Worm (Caenorhabditis elegans): ENCODE measurements around the gene sri-62.

sri-62 gene

DNA sequence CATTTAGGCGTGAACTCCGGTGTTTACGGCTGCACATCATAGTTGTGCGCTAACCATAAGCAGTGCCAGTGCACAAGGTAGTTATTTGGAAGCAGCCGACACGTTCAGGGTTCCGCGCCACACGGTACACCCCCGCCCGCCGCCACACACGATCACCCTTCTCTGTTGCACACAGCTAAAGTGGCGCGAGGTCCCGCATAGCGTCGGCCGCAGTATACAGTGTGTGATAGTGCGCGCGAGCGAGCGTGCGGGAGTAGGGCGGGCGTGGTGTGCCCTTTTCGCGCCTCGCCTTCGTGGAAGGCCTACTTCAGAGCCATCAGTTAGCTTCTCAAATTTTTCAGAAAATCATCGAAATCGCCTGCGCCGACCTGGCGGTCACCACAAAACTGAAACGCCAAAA lies 38.7 kb upstream of the sri-62 start:
- TF ChIP-seq ceh-31 (tag; optimal IDR thresholded peaks at IDR 0.05), result no peak
- peak; percentile 9 for TF ChIP-seq dmd-4 (tag; optimal IDR thresholded peaks at IDR 0.05; ENCODE audit: borderline replicate concordance)
- TF ChIP-seq ref-2 (tag; optimal IDR thresholded peaks at IDR 0.05), result peak; percentile 4
- no peak for TF ChIP-seq rnt-1 (tag; optimal IDR thresholded peaks at IDR 0.05)
- TF ChIP-seq hlh-6 (tag; optimal IDR thresholded peaks at IDR 0.05), result peak; percentile 37

ce11 chrII:2736156-2736728 lies 38.0 kb upstream of the sri-62 start, which contains the start of gene T05A8.8:
TSS of gene T05A8.8 (plus strand) at chrII:2736678.
- no peak for TF ChIP-seq ceh-45 (GFP tag; IDR thresholded peaks at IDR 0.05)
- TF ChIP-seq ceh-9 (tag; optimal IDR thresholded peaks at IDR 0.05), result no peak
- no peak for TF ChIP-seq lin-11 (tag; optimal IDR thresholded peaks at IDR 0.05)
- TF ChIP-seq ceh-14 (tag; optimal IDR thresholded peaks at IDR 0.05), result no peak
- TF ChIP-seq hlh-30 (tag; optimal IDR thresholded peaks at IDR 0.05; ENCODE audit: insufficient read depth), result no peak
- no peak for TF ChIP-seq dve-1 (tag; optimal IDR thresholded peaks at IDR 0.05)
- no peak for TF ChIP-seq npax-4 (tag; optimal IDR thresholded peaks at IDR 0.05)
- TF ChIP-seq unc-86 (tag; optimal IDR thresholded peaks at IDR 0.05), result no peak
- TF ChIP-seq eyg-1 (tag; optimal IDR thresholded peaks at IDR 0.05), result no peak
- no peak for TF ChIP-seq ref-2 (tag; optimal IDR thresholded peaks at IDR 0.05)
- TF ChIP-seq fax-1 (tag; optimal IDR thresholded peaks at IDR 0.05), result no peak
- TF ChIP-seq K02D7.2 (tag; optimal IDR thresholded peaks at IDR 0.05), result no peak
- no peak for TF ChIP-seq F13H6.1 (tag; optimal IDR thresholded peaks at IDR 0.05)
- no peak for TF ChIP-seq rnt-1 (tag; optimal IDR thresholded peaks at IDR 0.05)

DNA sequence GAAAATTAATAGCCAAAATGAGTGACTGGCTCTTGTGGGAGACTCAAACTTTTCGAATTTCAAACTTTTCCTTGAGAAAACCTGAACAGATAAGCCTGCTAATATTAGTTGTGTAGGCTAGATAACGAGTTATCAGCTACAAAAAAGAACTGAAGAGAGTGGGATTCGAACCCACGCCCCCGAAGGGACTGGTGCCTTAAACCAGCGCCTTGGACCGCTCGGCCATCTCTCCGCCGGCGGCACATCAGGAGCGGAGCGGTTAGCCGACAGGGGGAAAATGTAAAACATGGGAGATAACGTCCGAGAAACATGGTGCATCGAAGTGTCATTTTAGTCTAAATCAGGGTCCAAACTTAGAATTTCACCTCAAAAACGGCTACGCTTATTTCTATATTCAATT lies 37.4 kb upstream of the sri-62 start:
- TF ChIP-seq dve-1 (tag; optimal IDR thresholded peaks at IDR 0.05) (no peak), K09A11.1 (tag; optimal IDR thresholded peaks at IDR 0.05; ENCODE audit: insufficient read depth) (no peak), ama-1 (optimal IDR thresholded peaks at IDR 0.05) (no peak), ceh-30 (tag; optimal IDR thresholded peaks at IDR 0.05) (no peak), hlh-30 (tag; optimal IDR thresholded peaks at IDR 0.05; ENCODE audit: insufficient read depth) (no peak), ets-4 (tag; optimal IDR thresholded peaks at IDR 0.05) (no peak), unc-86 (tag; optimal IDR thresholded peaks at IDR 0.05) (no peak)

ce11 chrII:2735192-2735591 lies 36.9 kb upstream of the sri-62 start, which contains the start of gene wdr-31:
TSS of gene wdr-31 (minus strand) at chrII:2735292.
- TF ChIP-seq sox-4 (tag; optimal IDR thresholded peaks at IDR 0.05) (no peak), ceh-14 (tag; optimal IDR thresholded peaks at IDR 0.05) (no peak), ttx-3 (tag; optimal IDR thresholded peaks at IDR 0.05) (no peak), ahr-1 (tag; optimal IDR thresholded peaks at IDR 0.05) (no peak), elt-4 (tag; optimal IDR thresholded peaks at IDR 0.05) (no peak), pha-4 (tag; optimal IDR thresholded peaks at IDR 0.05) (no peak), ceh-19 (GFP tag; optimal IDR thresholded peaks at IDR 0.05) (no peak), che-1 (tag; optimal IDR thresholded peaks at IDR 0.05) (no peak), rnt-1 (tag; optimal IDR thresholded peaks at IDR 0.05) (no peak), hlh-13 (GFP tag; optimal IDR thresholded peaks at IDR 0.05) (no peak), nfya-1 (tag; optimal IDR thresholded peaks at IDR 0.05) (no peak), fkh-6 (tag; optimal IDR thresholded peaks at IDR 0.05) (no peak), fax-1 (tag; optimal IDR thresholded peaks at IDR 0.05) (no peak), sox-2 (GFP tag; IDR thresholded peaks at IDR 0.05) (no peak), npax-4 (tag; optimal IDR thresholded peaks at IDR 0.05) (no peak)

DNA sequence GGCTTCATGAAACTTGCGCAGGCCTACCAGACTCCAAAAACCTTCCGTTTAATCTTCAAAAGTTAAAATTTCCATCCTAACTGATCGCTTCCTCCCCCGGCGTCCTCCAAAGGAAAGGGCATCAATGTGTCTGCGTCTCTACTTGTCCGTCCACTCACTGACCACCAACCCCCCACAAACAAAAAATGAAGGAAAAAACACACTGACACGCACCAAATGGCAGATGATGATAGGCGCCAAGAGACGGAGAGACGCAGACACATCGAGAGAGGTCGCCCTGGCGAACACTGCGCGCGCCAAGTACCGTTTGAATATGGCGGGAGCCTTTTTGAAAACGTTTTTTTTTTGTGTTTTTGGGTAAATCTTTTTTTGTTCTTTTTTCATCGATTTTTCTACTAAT lies 36.5 kb upstream of the sri-62 start:
- TF ChIP-seq mec-3 (tag; optimal IDR thresholded peaks at IDR 0.05; ENCODE audit: borderline replicate concordance), result no peak
- TF ChIP-seq nfya-1 (tag; optimal IDR thresholded peaks at IDR 0.05), result peak; percentile 49
- no peak for TF ChIP-seq madf-2 (tag; optimal IDR thresholded peaks at IDR 0.05)
- no peak for TF ChIP-seq ceh-24 (tag; optimal IDR thresholded peaks at IDR 0.05)
